Worm (Caenorhabditis elegans): Measurements from ENCODE around the gene epg-9.

Gene epg-9

DNA sequence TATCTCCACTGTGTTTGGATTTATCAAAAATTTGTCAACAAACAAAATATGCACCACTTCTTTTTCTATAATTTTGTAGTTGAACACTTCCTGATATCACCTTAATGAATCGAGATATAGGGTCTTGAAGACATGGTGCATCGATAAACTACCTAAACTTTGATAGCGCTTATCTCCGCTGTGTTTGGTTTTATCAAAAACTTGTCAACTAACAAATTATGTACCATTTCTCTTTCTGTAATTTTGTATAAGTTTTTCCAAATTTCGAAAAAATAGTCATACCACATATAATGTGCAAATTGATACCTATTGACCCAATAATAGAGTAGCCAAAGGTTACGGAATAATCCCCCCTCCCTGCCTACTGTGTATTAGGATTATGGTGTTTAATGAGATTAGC, 29.2 kb downstream of the epg-9 start:
- TF ChIP-seq nhr-20 (tag; optimal IDR thresholded peaks at IDR 0.05) (no peak), ceh-82 (tag; optimal IDR thresholded peaks at IDR 0.05) (no peak)

- TF ChIP-seq aly-2 (tag; optimal IDR thresholded peaks at IDR 0.05) (no peak), ztf-4 (tag; optimal IDR thresholded peaks at IDR 0.05) (no peak)
Measured at ce11 chrIV:2634992-2635391, 34.1 kb downstream of the epg-9 start.

- TF ChIP-seq sptf-1 (tag; optimal IDR thresholded peaks at IDR 0.05) (no peak), efl-1 (optimal IDR thresholded peaks at IDR 0.05) (peak in 1 of 2 experiments; percentile 42), efl-1 (GFP tag; optimal IDR thresholded peaks at IDR 0.05 in 1 of 2) (peak; percentile 46 to 93), unc-30 (tag; optimal IDR thresholded peaks at IDR 0.05) (no peak), sox-4 (tag; optimal IDR thresholded peaks at IDR 0.05) (no peak), hlh-4 (tag; optimal IDR thresholded peaks at IDR 0.05) (no peak), nhr-90 (tag; optimal IDR thresholded peaks at IDR 0.05; ENCODE audit: poor library complexity) (peak; percentile 36), mdl-1 (tag; optimal IDR thresholded peaks at IDR 0.05) (peak in 1 of 2 experiments; percentile 8), lin-14 (GFP tag; optimal IDR thresholded peaks at IDR 0.05) (no peak), lin-39 (tag; optimal IDR thresholded peaks at IDR 0.05) (no peak), tbx-2 (tag; optimal IDR thresholded peaks at IDR 0.05) (peak; percentile 24), lin-15B (tag; optimal IDR thresholded peaks at IDR 0.05) (no peak), pax-3 (tag; optimal IDR thresholded peaks at IDR 0.05) (no peak), nhr-19 (GFP tag; conservative IDR thresholded peaks at IDR 0.05) (peak; percentile 50), nhr-28 (tag; optimal IDR thresholded peaks at IDR 0.05) (no peak), swsn-7 (tag; optimal IDR thresholded peaks at IDR 0.05) (peak; percentile 43), nhr-71 (tag; optimal IDR thresholded peaks at IDR 0.05) (no peak), zip-4 (GFP tag; optimal IDR thresholded peaks at IDR 0.05) (peak; percentile 8), aly-2 (tag; optimal IDR thresholded peaks at IDR 0.05) (no peak), nhr-237 (tag; optimal IDR thresholded peaks at IDR 0.05) (no peak), grh-1 (GFP tag; IDR thresholded peaks at IDR 0.05) (no peak), nhr-12 (tag; optimal IDR thresholded peaks at IDR 0.05) (no peak), unc-130 (tag; optimal IDR thresholded peaks at IDR 0.05) (no peak), C16A3.4 (tag; optimal IDR thresholded peaks at IDR 0.05) (peak; percentile 2), unc-86 (tag; optimal IDR thresholded peaks at IDR 0.05) (no peak), elt-2 (tag; optimal IDR thresholded peaks at IDR 0.05) (no peak), nhr-47 (tag; optimal IDR thresholded peaks at IDR 0.05) (peak; percentile 61), ceh-88 (GFP tag; IDR thresholded peaks at IDR 0.05) (no peak), lin-35 (GFP tag; optimal IDR thresholded peaks at IDR 0.05) (peak in 1 of 2 experiments; percentile 56), unc-62 (GFP tag; optimal IDR thresholded peaks at IDR 0.05) (no peak), nhr-84 (tag; optimal IDR thresholded peaks at IDR 0.05) (no peak), nhr-77 (tag; optimal IDR thresholded peaks at IDR 0.05) (no peak), nhr-11 (tag; optimal IDR thresholded peaks at IDR 0.05) (no peak), sup-37 (GFP tag; optimal IDR thresholded peaks at IDR 0.05) (no peak), nhr-20 (tag; optimal IDR thresholded peaks at IDR 0.05) (peak; percentile 19), ztf-4 (tag; optimal IDR thresholded peaks at IDR 0.05) (no peak), egl-27 (tag; optimal IDR thresholded peaks at IDR 0.05) (no peak), isw-1 (GFP tag; IDR thresholded peaks at IDR 0.05) (no peak), nhr-76 (tag; optimal IDR thresholded peaks at IDR 0.05) (no peak), Y116A8C.19 (tag; optimal IDR thresholded peaks at IDR 0.05; ENCODE audit: borderline replicate concordance) (no peak), zag-1 (tag; optimal IDR thresholded peaks at IDR 0.05) (no peak), dpl-1 (GFP tag; optimal IDR thresholded peaks at IDR 0.05) (peak; percentile 16 to 32 (median 31)), alr-1 (tag; optimal IDR thresholded peaks at IDR 0.05; ENCODE audit: borderline replicate concordance) (no peak), ztf-11 (tag; optimal IDR thresholded peaks at IDR 0.05) (no peak), skn-1 (tag; optimal IDR thresholded peaks at IDR 0.05) (peak; percentile 29), F16B12.6 (tag; optimal IDR thresholded peaks at IDR 0.05) (no peak), elt-3 (tag; optimal IDR thresholded peaks at IDR 0.05) (no peak)
Measured at ce11 chrIV:2639666-2640273, 38.8 kb downstream of the epg-9 start.

Measured in whole organism, L1 larva.